Worm (Caenorhabditis elegans) whole organism, early embryonic: Measurements from ENCODE around the gene snpc-1.2.

Experiments used
- F13C5.2 ChIP-seq: sonication (generic microtip); optimal IDR thresholded peaks from 2 replicates; lab custom pipeline; 2017; ENCODE audit warnings: mild to moderate bottlenecking, missing genetic modification characterization, inconsistent platforms, missing compliant biosample characterization
- flt-1 ChIP-seq: fragments of 200-800 bp; sonication (Bioruptor generic); IDR thresholded peaks from 2 replicates; pipeline ENCODE4 v1.3.6; 2022; ENCODE audit warnings: missing genetic modification characterization, missing compliant biosample characterization
- hnd-1 ChIP-seq: sonication (generic microtip); optimal IDR thresholded peaks from 2 replicates; lab custom pipeline; 2016; ENCODE audit warnings: missing genetic modification characterization, missing compliant biosample characterization

DNA sequence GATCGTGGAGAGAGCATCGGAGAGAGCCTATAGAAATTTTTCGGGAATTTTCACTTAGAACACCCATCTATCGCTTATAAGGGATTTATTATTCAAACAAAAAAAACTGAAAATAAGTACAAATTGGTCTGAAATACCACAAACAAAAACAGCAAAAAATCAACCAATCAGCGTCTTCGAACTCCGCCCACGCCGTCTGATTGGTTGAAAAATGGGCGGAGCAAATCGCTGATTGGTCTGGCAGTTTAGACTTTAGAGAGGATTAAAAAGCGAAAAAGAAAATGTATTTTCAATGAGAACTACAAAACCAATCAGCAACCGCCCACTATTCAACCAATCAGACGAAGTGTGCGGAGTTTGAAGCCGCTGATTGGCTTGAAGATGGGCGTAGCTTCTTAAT, 31.7 kb upstream of the snpc-1.2 start:
- TF ChIP-seq hnd-1 (tag; lab: Kevin White, UChicago): no peak
- TF ChIP-seq F13C5.2: no peak
- TF ChIP-seq flt-1 (GFP tag; lab: Robert Waterston, UW): no peak
